Worm (Caenorhabditis elegans) whole organism, L1 larva: ENCODE data around the gene cest-2.1.
A peak's percentile ranks its signal among the peaks of the same experiment; 100 is the strongest.

Source experiments
- F16B12.6 ChIP-seq: fragments of 150-350 bp; optimal IDR thresholded peaks from 2 replicates; lab custom pipeline; 2014; ENCODE audit warnings: missing biosample characterization, missing genetic modification characterization
- aha-1 ChIP-seq: fragments of 150-350 bp; optimal IDR thresholded peaks from 2 replicates; lab custom pipeline; 2014; ENCODE audit warnings: missing biosample characterization, missing genetic modification characterization
- aly-2 ChIP-seq: fragments of 150-350 bp; optimal IDR thresholded peaks from 2 replicates; lab custom pipeline; 2014; ENCODE audit warnings: missing biosample characterization, missing genetic modification characterization
- ama-1 ChIP-seq: fragments of 150-350 bp; optimal IDR thresholded peaks from 2 replicates; lab custom pipeline; 2014
- blmp-1 ChIP-seq: fragments of 150-350 bp; optimal IDR thresholded peaks from 2 replicates; lab custom pipeline; 2014; ENCODE audit warnings: missing biosample characterization, missing genetic modification characterization
- ceh-82 ChIP-seq, 3 experiments: fragments of 150-350 bp in 1 of 3; sonication (generic microtip) in 2 of 3; optimal IDR thresholded peaks; 2 replicates each; lab custom pipeline; 2014 to 2017; ENCODE audit warnings: missing biosample characterization in 3 of 3, missing genetic modification characterization in 3 of 3
- efl-1 ChIP-seq, 4 experiments: fragments of 150-350 bp; optimal IDR thresholded peaks in 3 of 4; peaks in 1 of 4; 1 replicate in 1 of 4; 2 replicates in 3 of 4; lab custom pipeline; 2014; ENCODE audit warnings: missing biosample characterization in 2 of 4, missing genetic modification characterization in 2 of 4, missing genetic modification reagents in 2 of 4
- egl-27 ChIP-seq, 2 experiments: fragments of 150-350 bp in 1 of 2; sonication (generic microtip); optimal IDR thresholded peaks; 3 replicates each; lab custom pipeline; 2017 to 2018; ENCODE audit warnings: missing biosample characterization in 2 of 2, missing genetic modification characterization in 2 of 2, missing genetic modification reagents in 2 of 2
- ets-5 ChIP-seq: fragments of 200-800 bp; sonication (Bioruptor generic); IDR thresholded peaks from 2 replicates; pipeline ENCODE4 v1.3.6; 2022; ENCODE audit warnings: missing genetic modification characterization, missing compliant biosample characterization
- fkh-10 ChIP-seq: sonication (generic microtip); optimal IDR thresholded peaks from 2 replicates; lab custom pipeline; 2017; ENCODE audit warnings: missing biosample characterization, missing genetic modification reagents, missing genetic modification characterization
- fos-1 ChIP-seq: fragments of 150-350 bp; optimal IDR thresholded peaks from 2 replicates; lab custom pipeline; 2014; ENCODE audit warnings: missing biosample characterization, missing genetic modification characterization
- hlh-17 ChIP-seq: fragments of 200-800 bp; sonication (Bioruptor generic); optimal IDR thresholded peaks from 2 replicates; lab custom pipeline; 2018; ENCODE audit warnings: missing genetic modification characterization, mild to moderate bottlenecking, missing compliant biosample characterization, moderate library complexity, borderline replicate concordance
- irx-1 ChIP-seq: sonication (generic microtip); optimal IDR thresholded peaks from 2 replicates; lab custom pipeline; 2016; ENCODE audit warnings: missing genetic modification characterization, missing compliant biosample characterization
- isw-1 ChIP-seq: fragments of 200-800 bp; sonication (Bioruptor generic); IDR thresholded peaks from 2 replicates; pipeline ENCODE4 v1.3.6; 2022; ENCODE audit warnings: missing genetic modification characterization, missing compliant biosample characterization
- lin-14 ChIP-seq: fragments of 200-800 bp; sonication (Bioruptor generic); optimal IDR thresholded peaks from 2 replicates; lab custom pipeline; 2018; ENCODE audit warnings: mild to moderate bottlenecking, missing genetic modification characterization, moderate library complexity, missing compliant biosample characterization
- lin-15B ChIP-seq: fragments of 150-350 bp; sonication (generic microtip); optimal IDR thresholded peaks from 3 replicates; lab custom pipeline; 2014; ENCODE audit warnings: missing biosample characterization, missing genetic modification characterization
- lin-35 ChIP-seq, 2 experiments: fragments of 150-350 bp; optimal IDR thresholded peaks; 2 replicates each; lab custom pipeline; 2014; ENCODE audit warnings: missing biosample characterization in 2 of 2, missing genetic modification characterization in 2 of 2, missing genetic modification reagents in 2 of 2
- lin-39 ChIP-seq: fragments of 150-350 bp; optimal IDR thresholded peaks from 2 replicates; lab custom pipeline; 2014; ENCODE audit warnings: missing biosample characterization, missing genetic modification reagents, missing genetic modification characterization
- mdl-1 ChIP-seq, 2 experiments: fragments of 150-350 bp; optimal IDR thresholded peaks; 2 replicates each; lab custom pipeline; 2014 to 2017; ENCODE audit warnings: missing biosample characterization in 2 of 2, missing genetic modification characterization in 2 of 2, inconsistent platforms in 1 of 2
- mef-2 ChIP-seq: fragments of 150-350 bp; optimal IDR thresholded peaks from 2 replicates; lab custom pipeline; 2014; ENCODE audit warnings: missing biosample characterization, missing genetic modification characterization
- mep-1 ChIP-seq: fragments of 150-350 bp; optimal IDR thresholded peaks from 2 replicates; lab custom pipeline; 2014; ENCODE audit warnings: missing biosample characterization, missing genetic modification characterization
- nhr-11 ChIP-seq: fragments of 150-350 bp; optimal IDR thresholded peaks from 2 replicates; lab custom pipeline; 2014; ENCODE audit warnings: missing biosample characterization, missing genetic modification characterization
- nhr-12 ChIP-seq: sonication (generic microtip); optimal IDR thresholded peaks from 2 replicates; lab custom pipeline; 2017; ENCODE audit warnings: missing biosample characterization, missing genetic modification characterization
- nhr-20 ChIP-seq: sonication (generic microtip); optimal IDR thresholded peaks from 2 replicates; lab custom pipeline; 2016; ENCODE audit warnings: mild to moderate bottlenecking, missing genetic modification characterization, missing compliant biosample characterization
- nhr-237 ChIP-seq: fragments of 150-350 bp; optimal IDR thresholded peaks from 2 replicates; lab custom pipeline; 2014; ENCODE audit warnings: missing biosample characterization, missing genetic modification characterization
- nhr-47 ChIP-seq: sonication (generic microtip); optimal IDR thresholded peaks from 2 replicates; lab custom pipeline; 2016; ENCODE audit warnings: mild to moderate bottlenecking, missing genetic modification characterization, moderate library complexity, missing compliant biosample characterization
- nhr-71 ChIP-seq: sonication (generic microtip); optimal IDR thresholded peaks from 2 replicates; lab custom pipeline; 2016; ENCODE audit warnings: mild to moderate bottlenecking, missing genetic modification characterization, moderate library complexity, missing compliant biosample characterization
- nhr-84 ChIP-seq: sonication (generic microtip); optimal IDR thresholded peaks from 2 replicates; lab custom pipeline; 2017; ENCODE audit warnings: missing biosample characterization, missing genetic modification characterization
- nhr-85 ChIP-seq: sonication (generic microtip); peaks from one replicate; lab custom pipeline; 2016; ENCODE audit warnings: missing genetic modification characterization, inconsistent platforms, missing compliant biosample characterization
- pag-3 ChIP-seq: sonication (generic microtip); optimal IDR thresholded peaks from 2 replicates; lab custom pipeline; 2017; ENCODE audit warnings: missing genetic modification characterization, mild to moderate bottlenecking, missing compliant biosample characterization, antibody characterized with exemption, borderline replicate concordance; ENCODE audit not compliant: insufficient read depth
- pax-3 ChIP-seq: fragments of 200-800 bp; sonication (Bioruptor generic); optimal IDR thresholded peaks from 2 replicates; lab custom pipeline; 2018; ENCODE audit warnings: mild to moderate bottlenecking, missing genetic modification characterization, moderate library complexity, missing compliant biosample characterization
- skn-1 ChIP-seq: fragments of 150-350 bp; optimal IDR thresholded peaks from 2 replicates; lab custom pipeline; 2014; ENCODE audit warnings: missing biosample characterization, missing genetic modification characterization
- snpc-4 ChIP-seq: fragments of 150-350 bp; optimal IDR thresholded peaks from 2 replicates; lab custom pipeline; 2014; ENCODE audit warnings: missing biosample characterization, missing genetic modification characterization
- snu-23 ChIP-seq: sonication (generic microtip); optimal IDR thresholded peaks from 2 replicates; lab custom pipeline; 2016; ENCODE audit warnings: missing genetic modification characterization, missing compliant biosample characterization
- sox-4 ChIP-seq: sonication (generic microtip); optimal IDR thresholded peaks from 2 replicates; lab custom pipeline; 2016; ENCODE audit warnings: missing genetic modification characterization, missing compliant biosample characterization
- swsn-7 ChIP-seq: sonication (generic microtip); optimal IDR thresholded peaks from 2 replicates; lab custom pipeline; 2016; ENCODE audit warnings: missing genetic modification characterization, missing compliant biosample characterization
- tbx-2 ChIP-seq: sonication (generic microtip); optimal IDR thresholded peaks from 2 replicates; lab custom pipeline; 2016; ENCODE audit warnings: missing genetic modification characterization, missing compliant biosample characterization
- tlp-1 ChIP-seq: fragments of 150-350 bp; optimal IDR thresholded peaks from 2 replicates; lab custom pipeline; 2014; ENCODE audit warnings: missing biosample characterization, missing genetic modification characterization
- unc-130 ChIP-seq: fragments of 150-350 bp; optimal IDR thresholded peaks from 2 replicates; lab custom pipeline; 2017; ENCODE audit warnings: missing biosample characterization, missing genetic modification characterization, inconsistent platforms
- unc-86 ChIP-seq: sonication (generic microtip); optimal IDR thresholded peaks from 2 replicates; lab custom pipeline; 2016; ENCODE audit warnings: missing genetic modification characterization, missing compliant biosample characterization
- xbp-1 ChIP-seq: sonication (generic microtip); optimal IDR thresholded peaks from 2 replicates; lab custom pipeline; 2016; ENCODE audit warnings: missing genetic modification characterization, missing compliant biosample characterization
- zag-1 ChIP-seq: fragments of 150-350 bp; optimal IDR thresholded peaks from 2 replicates; lab custom pipeline; 2014; ENCODE audit warnings: missing biosample characterization, missing genetic modification characterization
- zip-4 ChIP-seq: fragments of 200-800 bp; sonication (Bioruptor generic); optimal IDR thresholded peaks from 2 replicates; lab custom pipeline; 2018; ENCODE audit warnings: mild to moderate bottlenecking, missing genetic modification characterization, moderate library complexity, missing compliant biosample characterization
- ztf-11 ChIP-seq, 2 experiments: sonication (generic microtip); optimal IDR thresholded peaks; 2 replicates each; lab custom pipeline; 2016 to 2017; ENCODE audit warnings: missing genetic modification characterization in 2 of 2, missing biosample characterization in 1 of 2, missing compliant biosample characterization in 1 of 2
- ztf-4 ChIP-seq: fragments of 150-350 bp; optimal IDR thresholded peaks from 2 replicates; lab custom pipeline; 2014; ENCODE audit warnings: missing biosample characterization, missing genetic modification characterization

Gene cest-2.1

ce11 chrV:14182860-14183259 lies 11.6 kb upstream of the cest-2.1 start, which contains the start of gene cest-2.3:
cest-2.3 (minus strand) TSS chrV:14182960.
- TF ChIP-seq efl-1 (optimal IDR thresholded peaks at IDR 0.05; lab: Kevin White, UChicago) (no peak), efl-1 (GFP tag; optimal IDR thresholded peaks at IDR 0.05 in 1 of 2; lab: Kevin White, UChicago) (peak in 1 of 2 experiments; percentile 85), unc-86 (no peak)

- TF ChIP-seq lin-39 (tag; lab: Kevin White, UChicago) (no peak), nhr-71 (tag; lab: Kevin White, UChicago) (no peak), pag-3 (no peak), snu-23 (GFP tag; lab: Kevin White, UChicago) (no peak), F16B12.6 (no peak), egl-27 (tag; optimal IDR thresholded peaks at IDR 0.05; lab: Kevin White, UChicago) (no peak), isw-1 (GFP tag; lab: Robert Waterston, UW) (no peak), aha-1 (tag; lab: Kevin White, UChicago) (no peak), fos-1 (no peak), pax-3 (tag; lab: Kevin White, UChicago) (no peak), ztf-4 (tag; lab: Kevin White, UChicago) (no peak), zip-4 (GFP tag; lab: Kevin White, UChicago) (no peak), fkh-10 (GFP tag; lab: Kevin White, UChicago) (no peak), nhr-12 (tag; lab: Kevin White, UChicago) (no peak)
Measured at ce11 chrV:14179947-14180346, 8.7 kb upstream of the cest-2.1 start, which contains the start of gene ZC376.8. ZC376.8 (plus strand) TSS chrV:14180247.

- no peak for TF ChIP-seq nhr-11 (tag; lab: Kevin White, UChicago)
- TF ChIP-seq aly-2 (tag; lab: Kevin White, UChicago), result no peak
- no peak for TF ChIP-seq snu-23 (GFP tag; lab: Kevin White, UChicago)
- no peak for TF ChIP-seq irx-1
- TF ChIP-seq ets-5 (GFP tag; lab: Robert Waterston, UW), result no peak
- no peak for TF ChIP-seq xbp-1 (tag; lab: Kevin White, UChicago)
- TF ChIP-seq nhr-237, result no peak
- TF ChIP-seq lin-39 (tag; lab: Kevin White, UChicago), result no peak
- no peak for TF ChIP-seq blmp-1 (tag; lab: Kevin White, UChicago)
- no peak for TF ChIP-seq nhr-84 (tag; lab: Kevin White, UChicago)
- TF ChIP-seq hlh-17 (GFP tag; lab: Kevin White, UChicago), result no peak
- TF ChIP-seq ama-1 (lab: Kevin White, UChicago), result no peak
- no peak for TF ChIP-seq pax-3 (tag; lab: Kevin White, UChicago)
- no peak for TF ChIP-seq zag-1 (tag; lab: Kevin White, UChicago)
- TF ChIP-seq aha-1 (tag; lab: Kevin White, UChicago), result no peak
- TF ChIP-seq egl-27 (tag; optimal IDR thresholded peaks at IDR 0.05; lab: Kevin White, UChicago), result no peak
- no peak for TF ChIP-seq tlp-1
- TF ChIP-seq ztf-11 (tag; optimal IDR thresholded peaks at IDR 0.05; lab: Kevin White, UChicago), result no peak
- TF ChIP-seq swsn-7 (tag; lab: Kevin White, UChicago), result peak; percentile 12
- TF ChIP-seq efl-1 (optimal IDR thresholded peaks at IDR 0.05; lab: Kevin White, UChicago), result peak; percentile 36 to 44
- no peak for TF ChIP-seq efl-1 (GFP tag; optimal IDR thresholded peaks at IDR 0.05 in 1 of 2; lab: Kevin White, UChicago)
- no peak for TF ChIP-seq mef-2
- TF ChIP-seq nhr-47, result no peak
- no peak for TF ChIP-seq tbx-2 (tag; lab: Kevin White, UChicago)
- TF ChIP-seq nhr-20 (tag; lab: Kevin White, UChicago), result no peak
- TF ChIP-seq ceh-82 (tag; optimal IDR thresholded peaks at IDR 0.05; lab: Kevin White, UChicago), result no peak
- TF ChIP-seq mep-1, result peak; percentile 42
- TF ChIP-seq lin-14, result peak; percentile 61
- TF ChIP-seq snpc-4 (tag; lab: Kevin White, UChicago), result no peak
- TF ChIP-seq mdl-1 (tag; optimal IDR thresholded peaks at IDR 0.05; lab: Kevin White, UChicago), result no peak
- TF ChIP-seq nhr-85 (tag; lab: Kevin White, UChicago), result peak; percentile 28
- peak in 1 of 2 experiments; percentile 31 for TF ChIP-seq lin-35 (GFP tag; optimal IDR thresholded peaks at IDR 0.05; lab: Kevin White, UChicago)
- peak; percentile 16 for TF ChIP-seq unc-86
- TF ChIP-seq F16B12.6, result no peak
- TF ChIP-seq zip-4 (GFP tag; lab: Kevin White, UChicago), result no peak
- no peak for TF ChIP-seq lin-15B (tag; lab: Kevin White, UChicago)
- no peak for TF ChIP-seq skn-1 (tag; lab: Kevin White, UChicago)
- no peak for TF ChIP-seq unc-130 (tag; lab: Kevin White, UChicago)
- TF ChIP-seq sox-4 (tag; lab: Kevin White, UChicago), result no peak
- TF ChIP-seq, all 84 proteins: peak for 7
Measured at ce11 chrV:14177657-14178129, 6.4 kb upstream of the cest-2.1 start, which contains the start of gene ceh-74. ceh-74 (plus strand) TSS chrV:14178079.
